Fruit fly (Drosophila melanogaster) S2 (cell line): ENCODE measurements around the gene CG8419.

ENCODE experiments used
- CG8478 ChIP-seq: fragments of >200 bp; optimal IDR thresholded peaks from 2 replicates; lab custom pipeline; 2018
- CTCF ChIP-seq, 2 experiments: fragments of >200 bp; optimal IDR thresholded peaks; 2 replicates each; lab custom pipeline; 2018

DNA sequence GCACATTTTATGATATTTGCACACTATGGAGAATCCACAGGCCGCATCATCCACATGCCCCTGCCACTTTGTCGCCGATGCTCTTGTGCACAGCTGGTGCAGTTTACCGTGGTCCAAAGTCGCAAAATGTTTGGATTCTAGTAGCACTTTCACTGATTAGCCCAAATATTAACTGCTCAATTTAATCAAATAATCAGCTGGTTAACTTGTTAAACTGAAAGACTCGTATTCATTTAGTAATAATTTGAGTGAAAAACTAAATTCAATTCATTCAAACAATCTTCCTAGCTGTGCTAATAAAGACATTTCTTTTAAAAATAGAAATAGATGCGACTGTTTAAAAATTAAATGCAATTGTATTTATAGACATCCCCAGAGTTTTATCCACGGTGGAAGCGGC, 37.9 kb upstream of the CG8419 start:
- no peak for TF ChIP-seq CTCF (optimal IDR thresholded peaks at IDR 0.05; lab: Kevin White, UChicago)
- TF ChIP-seq CG8478, result no peak
